Worm (Caenorhabditis elegans) whole organism, mixed stage, embryonic: ENCODE measurements around the gene C18H9.6.

Source experiments
- blmp-1 ChIP-seq: fragments of 150-350 bp; optimal IDR thresholded peaks from 2 replicates; lab custom pipeline; 2014; ENCODE audit warnings: missing biosample characterization, missing genetic modification characterization
- ceh-83 ChIP-seq: fragments of 200-800 bp; sonication (Bioruptor generic); optimal IDR thresholded peaks from 2 replicates; lab custom pipeline; 2018; ENCODE audit warnings: mild to moderate bottlenecking, missing genetic modification characterization, missing compliant biosample characterization
- elt-3 ChIP-seq: fragments of 150-350 bp; optimal IDR thresholded peaks from 2 replicates; lab custom pipeline; 2014; ENCODE audit warnings: missing biosample characterization, missing genetic modification characterization
- flh-1 ChIP-seq: fragments of 200-800 bp; sonication (Bioruptor generic); optimal IDR thresholded peaks from 2 replicates; lab custom pipeline; 2018; ENCODE audit warnings: mild to moderate bottlenecking, missing genetic modification characterization, moderate library complexity, missing compliant biosample characterization
- ham-2 ChIP-seq: fragments of 200-800 bp; sonication (Bioruptor generic); optimal IDR thresholded peaks from 2 replicates; lab custom pipeline; 2018; ENCODE audit warnings: mild to moderate bottlenecking, missing genetic modification characterization, missing compliant biosample characterization
- lin-13 ChIP-seq: fragments of 150-350 bp; optimal IDR thresholded peaks from 2 replicates; lab custom pipeline; 2014; ENCODE audit warnings: missing biosample characterization, missing genetic modification characterization
- lsy-2 ChIP-seq: fragments of 150-350 bp; optimal IDR thresholded peaks from 2 replicates; lab custom pipeline; 2014; ENCODE audit warnings: missing biosample characterization, missing genetic modification characterization
- mep-1 ChIP-seq: fragments of 150-350 bp; optimal IDR thresholded peaks from 2 replicates; lab custom pipeline; 2017; ENCODE audit warnings: missing biosample characterization, missing genetic modification reagents, missing genetic modification characterization, inconsistent platforms
- nhr-12 ChIP-seq: fragments of 150-350 bp; optimal IDR thresholded peaks from 2 replicates; lab custom pipeline; 2014; ENCODE audit warnings: missing biosample characterization, missing genetic modification characterization
- nhr-28 ChIP-seq: fragments of 150-350 bp; optimal IDR thresholded peaks from 2 replicates; lab custom pipeline; 2014; ENCODE audit warnings: missing biosample characterization, missing genetic modification characterization
- unc-62 ChIP-seq: fragments of 150-350 bp; optimal IDR thresholded peaks from 2 replicates; lab custom pipeline; 2014; ENCODE audit warnings: missing biosample characterization, missing genetic modification reagents, missing genetic modification characterization
- zip-8 ChIP-seq: fragments of 150-350 bp; optimal IDR thresholded peaks from 2 replicates; lab custom pipeline; 2014; ENCODE audit warnings: missing biosample characterization, missing genetic modification characterization

DNA sequence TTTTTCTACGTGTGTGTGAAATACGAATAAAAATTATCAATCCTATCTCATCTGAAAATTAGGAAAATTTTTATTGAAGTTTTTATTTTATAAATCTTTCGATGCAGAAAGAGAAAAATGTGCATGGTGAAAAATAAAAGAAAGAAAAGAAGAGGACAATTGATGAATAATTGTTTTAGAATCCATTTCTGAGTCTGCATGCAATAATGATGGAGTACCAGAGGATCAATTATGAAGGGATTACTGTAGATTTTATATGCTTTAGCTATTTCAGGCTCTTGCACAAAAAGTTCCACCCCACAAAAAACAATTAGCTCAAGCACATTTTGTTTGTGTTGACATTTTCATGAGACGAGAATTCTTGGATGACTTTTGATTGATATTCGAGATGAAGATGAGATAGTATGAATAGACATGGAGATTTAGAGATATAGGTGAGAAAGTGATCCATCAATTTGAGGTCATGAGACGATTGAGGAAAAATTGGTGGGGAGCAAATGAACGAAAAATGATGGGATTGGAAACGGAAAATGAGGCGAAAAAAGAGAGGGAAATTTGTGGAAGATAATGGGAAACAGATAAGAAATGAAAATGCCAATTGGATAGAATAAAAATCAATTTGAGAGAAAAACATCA lies 4.3 kb upstream of the C18H9.6 start, which contains the start of gene rpy-1:
- no peak for TF ChIP-seq flh-1 (GFP tag; lab: Kevin White, UChicago)
- TF ChIP-seq elt-3 (tag; lab: Kevin White, UChicago): no peak
- TF ChIP-seq zip-8 (tag; lab: Kevin White, UChicago): no peak
- no peak for TF ChIP-seq lin-13 (tag; lab: Kevin White, UChicago)
- no peak for TF ChIP-seq lsy-2 (tag; lab: Kevin White, UChicago)
- TF ChIP-seq nhr-12 (tag; lab: Kevin White, UChicago): no peak
- no peak for TF ChIP-seq ham-2
- TF ChIP-seq ceh-83: no peak
- TF ChIP-seq unc-62 (GFP tag; lab: Kevin White, UChicago): peak; percentile 85
- TF ChIP-seq blmp-1 (tag; lab: Kevin White, UChicago): no peak
- TF ChIP-seq nhr-28 (tag; lab: Kevin White, UChicago): no peak
- no peak for TF ChIP-seq mep-1 (tag; lab: Kevin White, UChicago)
